Worm (Caenorhabditis elegans) whole organism, late embryonic: Measurements from ENCODE around the gene epic-1.

Experiments
- dmd-4 ChIP-seq: sonication (generic microtip); optimal IDR thresholded peaks from 2 replicates; lab custom pipeline; 2016; ENCODE audit warnings: borderline replicate concordance, missing genetic modification characterization, missing compliant biosample characterization
- unc-55 ChIP-seq: sonication (generic microtip); optimal IDR thresholded peaks from 2 replicates; lab custom pipeline; 2017; ENCODE audit warnings: missing biosample characterization, missing genetic modification reagents, missing genetic modification characterization

ce11 chrIV:17470096-17470602 lies 1.6 kb downstream of the epic-1 start, which contains the start of gene F11E6.4:
- TF ChIP-seq unc-55 (GFP tag; lab: Kevin White, UChicago), result no peak
- TF ChIP-seq dmd-4 (tag; lab: Kevin White, UChicago), result no peak
